Fruit fly (Drosophila melanogaster) whole organism, prepupa: ENCODE data around the gene CG34132.
A peak's percentile ranks its signal among the peaks of the same experiment; 100 is the strongest.

Experiments used
- Lpt ChIP-seq: fragments of 200-800 bp; sonication (Bioruptor generic); optimal IDR thresholded peaks from 3 replicates; lab custom pipeline; 2016; ENCODE audit warnings: missing biosample characterization, missing genetic modification characterization
- fd59A ChIP-seq: fragments of 200-800 bp; sonication (Bioruptor generic); optimal IDR thresholded peaks from 2 replicates; lab custom pipeline; 2017; ENCODE audit warnings: missing biosample characterization, mild to moderate bottlenecking, missing genetic modification characterization, missing genetic modification reagents
- vri ChIP-seq: fragments of 200-800 bp; sonication (Bioruptor generic); optimal IDR thresholded peaks from 3 replicates; lab custom pipeline; 2016; ENCODE audit warnings: missing biosample characterization, mild to moderate bottlenecking, missing genetic modification characterization

DNA sequence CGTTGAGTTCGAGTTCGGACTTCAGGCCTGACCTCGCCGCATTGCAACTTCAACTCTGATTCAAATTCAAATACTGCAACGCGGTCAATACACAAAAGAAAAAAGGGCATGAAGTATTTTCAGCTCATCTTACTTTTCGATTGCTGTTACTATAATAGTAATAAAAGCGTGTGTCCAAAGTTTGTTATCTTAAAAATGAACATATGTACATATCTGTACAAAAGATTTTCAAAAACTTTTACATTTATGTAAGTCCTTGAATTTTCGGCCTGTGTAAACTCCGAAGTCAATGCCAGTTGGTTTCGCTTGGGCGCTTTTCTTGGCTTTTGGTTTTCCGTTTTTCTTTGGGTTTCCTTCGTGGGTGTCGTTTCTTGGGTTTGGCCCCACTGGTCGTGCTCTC is 33.5 kb downstream of the CG34132 start:
- no peak for TF ChIP-seq fd59A
- TF ChIP-seq Lpt (GFP tag; lab: Kevin White, UChicago), result peak; percentile 21
- no peak for TF ChIP-seq vri (GFP tag; lab: Kevin White, UChicago)
